Fruit fly (Drosophila melanogaster) whole organism, prepupa: ENCODE results near the gene CG43121.

Source experiments
- Blimp-1 ChIP-seq: fragments of 200-800 bp; sonication (Bioruptor generic); optimal IDR thresholded peaks from 3 replicates; lab custom pipeline; 2017; ENCODE audit warnings: missing biosample characterization, missing genetic modification characterization, mild to moderate bottlenecking, moderate library complexity, missing genetic modification reagents
- CG10631 ChIP-seq: fragments of 200-800 bp; sonication (Bioruptor generic); optimal IDR thresholded peaks from 2 replicates; lab custom pipeline; 2016; ENCODE audit warnings: missing biosample characterization, missing genetic modification characterization
- CG10669 ChIP-seq: fragments of 200-800 bp; sonication (Bioruptor generic); optimal IDR thresholded peaks from 3 replicates; lab custom pipeline; 2018; ENCODE audit warnings: missing biosample characterization, mild to moderate bottlenecking, missing genetic modification characterization, moderate library complexity
- CG11762 ChIP-seq: fragments of 200-800 bp; sonication (Bioruptor generic); optimal IDR thresholded peaks from 3 replicates; lab custom pipeline; 2016; ENCODE audit warnings: missing biosample characterization, missing genetic modification characterization; ENCODE audit not compliant: insufficient read depth
- CG11902 ChIP-seq: fragments of 200-800 bp; sonication (Bioruptor generic); optimal IDR thresholded peaks from 3 replicates; lab custom pipeline; 2016; ENCODE audit warnings: missing biosample characterization, missing genetic modification characterization
- CG15336 ChIP-seq: fragments of 200-800 bp; sonication (Bioruptor generic); IDR thresholded peaks from 2 replicates; pipeline ENCODE4 v1.3.6; 2022; ENCODE audit warnings: missing biosample characterization, missing genetic modification characterization
- CG1621 ChIP-seq: fragments of 200-800 bp; sonication (Bioruptor generic); optimal IDR thresholded peaks from 3 replicates; lab custom pipeline; 2018; ENCODE audit warnings: missing biosample characterization, mild to moderate bottlenecking, missing genetic modification characterization
- CG16779 ChIP-seq: fragments of 200-800 bp; sonication (Bioruptor generic); optimal IDR thresholded peaks from 3 replicates; lab custom pipeline; 2017; ENCODE audit warnings: missing biosample characterization, mild to moderate bottlenecking, missing genetic modification characterization
- CG3032 ChIP-seq: fragments of 200-800 bp; optimal IDR thresholded peaks from 2 replicates; lab custom pipeline; 2019; ENCODE audit warnings: missing biosample characterization, mild to moderate bottlenecking, missing genetic modification characterization, moderate library complexity
- CG31627 ChIP-seq: fragments of 200-800 bp; sonication (Bioruptor generic); optimal IDR thresholded peaks from 3 replicates; lab custom pipeline; 2016; ENCODE audit warnings: missing biosample characterization, missing genetic modification characterization
- CG32006 ChIP-seq: fragments of 200-800 bp; sonication (Bioruptor generic); optimal IDR thresholded peaks from 3 replicates; lab custom pipeline; 2017; ENCODE audit warnings: missing biosample characterization, mild to moderate bottlenecking, missing genetic modification characterization
- CG34406 ChIP-seq: fragments of 200-800 bp; sonication (Bioruptor generic); optimal IDR thresholded peaks from 3 replicates; lab custom pipeline; 2016; ENCODE audit warnings: missing biosample characterization, missing genetic modification characterization
- CG3919 ChIP-seq: fragments of 200-800 bp; sonication (Bioruptor generic); optimal IDR thresholded peaks from 3 replicates; lab custom pipeline; 2016; ENCODE audit warnings: missing biosample characterization, missing genetic modification characterization
- CG6163 ChIP-seq: fragments of 200-800 bp; sonication (Bioruptor generic); IDR thresholded peaks from 3 replicates; pipeline ENCODE4 v1.3.6; 2022; ENCODE audit warnings: missing biosample characterization, missing genetic modification characterization
- CG6808 ChIP-seq: fragments of 200-800 bp; sonication (Bioruptor generic); optimal IDR thresholded peaks from 3 replicates; lab custom pipeline; 2017; ENCODE audit warnings: missing biosample characterization, missing genetic modification characterization, mild to moderate bottlenecking, moderate library complexity, missing genetic modification reagents
- CG7368 ChIP-seq: fragments of 200-800 bp; sonication (Bioruptor generic); optimal IDR thresholded peaks from 3 replicates; lab custom pipeline; 2016; ENCODE audit warnings: missing biosample characterization, missing genetic modification characterization
- CG8632 ChIP-seq: fragments of 200-800 bp; sonication (Bioruptor generic); optimal IDR thresholded peaks from 3 replicates; lab custom pipeline; 2016; ENCODE audit warnings: missing biosample characterization, missing genetic modification characterization
- CG9139 ChIP-seq: fragments of 200-800 bp; sonication (Bioruptor generic); optimal IDR thresholded peaks from 3 replicates; lab custom pipeline; 2017; ENCODE audit warnings: missing biosample characterization, mild to moderate bottlenecking, missing genetic modification characterization
- Eip75B ChIP-seq: fragments of 200-800 bp; sonication (Bioruptor generic); optimal IDR thresholded peaks from 3 replicates; lab custom pipeline; 2016; ENCODE audit warnings: missing biosample characterization, missing genetic modification characterization
- Eip78C ChIP-seq: fragments of 200-800 bp; sonication (Bioruptor generic); peaks from one replicate; lab custom pipeline; 2016; ENCODE audit warnings: missing biosample characterization, missing genetic modification characterization
- Eip93F ChIP-seq: fragments of 200-800 bp; sonication (Bioruptor generic); optimal IDR thresholded peaks from 2 replicates; lab custom pipeline; 2016; ENCODE audit warnings: missing biosample characterization, mild to moderate bottlenecking, missing genetic modification characterization
- Ets21C ChIP-seq: fragments of 200-800 bp; sonication (Bioruptor generic); optimal IDR thresholded peaks from 3 replicates; lab custom pipeline; 2016; ENCODE audit warnings: missing biosample characterization, missing genetic modification characterization
- Ets96B ChIP-seq: fragments of 200-800 bp; optimal IDR thresholded peaks from 2 replicates; lab custom pipeline; 2019; ENCODE audit warnings: missing biosample characterization, mild to moderate bottlenecking, missing genetic modification characterization, moderate library complexity
- Gug ChIP-seq: fragments of 200-800 bp; sonication (Bioruptor generic); IDR thresholded peaks from 2 replicates; pipeline ENCODE4 v1.3.6; 2022; ENCODE audit warnings: missing biosample characterization, missing genetic modification characterization
- Hr38 ChIP-seq: sonication (Bioruptor generic); optimal IDR thresholded peaks from 2 replicates; lab custom pipeline; 2016; ENCODE audit warnings: missing biosample characterization, missing genetic modification characterization
- Hr39 ChIP-seq: fragments of 200-800 bp; sonication (Bioruptor generic); optimal IDR thresholded peaks from 2 replicates; lab custom pipeline; 2016; ENCODE audit warnings: missing biosample characterization, missing genetic modification characterization
- Hr4 ChIP-seq: fragments of 200-800 bp; sonication (Bioruptor generic); optimal IDR thresholded peaks from 3 replicates; lab custom pipeline; 2016; ENCODE audit warnings: missing biosample characterization, missing genetic modification characterization
- Met ChIP-seq: fragments of 200-800 bp; sonication (Bioruptor generic); optimal IDR thresholded peaks from 3 replicates; lab custom pipeline; 2016; ENCODE audit warnings: missing biosample characterization, missing genetic modification characterization
- Smox ChIP-seq: fragments of 200-800 bp; sonication (Bioruptor generic); optimal IDR thresholded peaks from 3 replicates; lab custom pipeline; 2016; ENCODE audit warnings: missing biosample characterization, missing genetic modification characterization
- Sox102F ChIP-seq: fragments of 200-800 bp; sonication (Bioruptor generic); optimal IDR thresholded peaks from 2 replicates; lab custom pipeline; 2016; ENCODE audit warnings: missing biosample characterization, mild to moderate bottlenecking, missing genetic modification characterization
- achi ChIP-seq: fragments of 200-800 bp; sonication (Bioruptor generic); optimal IDR thresholded peaks from 3 replicates; lab custom pipeline; 2016; ENCODE audit warnings: missing biosample characterization, missing genetic modification characterization
- acj6 ChIP-seq: fragments of 200-800 bp; sonication (Bioruptor generic); optimal IDR thresholded peaks from 3 replicates; lab custom pipeline; 2016; ENCODE audit warnings: missing biosample characterization, missing genetic modification characterization
- dac ChIP-seq: fragments of 200-800 bp; sonication (Bioruptor generic); optimal IDR thresholded peaks from 2 replicates; lab custom pipeline; 2017; ENCODE audit warnings: missing biosample characterization, mild to moderate bottlenecking, missing genetic modification characterization
- dsx ChIP-seq: fragments of 200-800 bp; optimal IDR thresholded peaks from 3 replicates; lab custom pipeline; 2019; ENCODE audit warnings: missing biosample characterization, mild to moderate bottlenecking, missing genetic modification characterization, moderate library complexity; ENCODE audit not compliant: poor library complexity, severe bottlenecking
- eg ChIP-seq: fragments of 200-800 bp; sonication (Bioruptor generic); IDR thresholded peaks from 3 replicates; pipeline ENCODE4 v1.3.6; 2022; ENCODE audit warnings: missing biosample characterization, missing genetic modification characterization
- esn ChIP-seq: fragments of 200-800 bp; sonication (Bioruptor generic); optimal IDR thresholded peaks from 2 replicates; lab custom pipeline; 2016; ENCODE audit warnings: missing biosample characterization, mild to moderate bottlenecking, missing genetic modification characterization, moderate library complexity
- fd85E ChIP-seq: fragments of 200-800 bp; sonication (Bioruptor generic); optimal IDR thresholded peaks from 3 replicates; lab custom pipeline; 2016; ENCODE audit warnings: missing biosample characterization, missing genetic modification characterization
- lz ChIP-seq: fragments of 200-800 bp; sonication (Bioruptor generic); optimal IDR thresholded peaks from 3 replicates; lab custom pipeline; 2016; ENCODE audit warnings: missing biosample characterization, missing genetic modification characterization
- net ChIP-seq: fragments of 200-800 bp; sonication (Bioruptor generic); optimal IDR thresholded peaks from 3 replicates; lab custom pipeline; 2016; ENCODE audit warnings: missing biosample characterization, missing genetic modification characterization
- pdm3 ChIP-seq: fragments of 200-800 bp; sonication (Bioruptor generic); optimal IDR thresholded peaks from 3 replicates; lab custom pipeline; 2016; ENCODE audit warnings: missing biosample characterization, missing genetic modification characterization
- salr ChIP-seq, 2 experiments: fragments of 200-800 bp; sonication (Bioruptor generic); optimal IDR thresholded peaks; 3 replicates each; lab custom pipeline; 2016 to 2018; ENCODE audit warnings: missing biosample characterization in 2 of 2, missing genetic modification characterization in 2 of 2, mild to moderate bottlenecking in 1 of 2
- spab ChIP-seq: fragments of 200-800 bp; sonication (Bioruptor generic); optimal IDR thresholded peaks from 2 replicates; lab custom pipeline; 2017; ENCODE audit warnings: missing biosample characterization, mild to moderate bottlenecking, missing genetic modification characterization, missing genetic modification reagents
- svp ChIP-seq: fragments of 200-800 bp; sonication (Bioruptor generic); peaks from one replicate; lab custom pipeline; 2016; ENCODE audit warnings: missing biosample characterization, missing genetic modification characterization
- topi ChIP-seq: fragments of 200-800 bp; sonication (Bioruptor generic); optimal IDR thresholded peaks from 3 replicates; lab custom pipeline; 2016; ENCODE audit warnings: missing biosample characterization, missing genetic modification characterization

CG43121 gene

dm6 chr3L:14634773-14635563, 37.3 kb downstream of the CG43121 start (continued):
- TF ChIP-seq Eip93F (peak; percentile 39), CG15336 (GFP tag; lab: Robert Waterston, UW) (peak; percentile 51), CG10631 (GFP tag; lab: Kevin White, UChicago) (peak; percentile 77), CG7368 (GFP tag; lab: Kevin White, UChicago) (peak; percentile 66), CG9139 (GFP tag; lab: Kevin White, UChicago) (peak; percentile 70), CG3919 (GFP tag; lab: Kevin White, UChicago) (peak; percentile 80), fd85E (GFP tag; lab: Kevin White, UChicago) (no peak), Gug (GFP tag; lab: Robert Waterston, UW) (no peak), Hr38 (no peak), achi (GFP tag; lab: Kevin White, UChicago) (peak; percentile 81), CG34406 (GFP tag; lab: Kevin White, UChicago) (peak; percentile 87), Ets21C (GFP tag; lab: Kevin White, UChicago) (peak; percentile 64), pdm3 (GFP tag; lab: Kevin White, UChicago) (peak; percentile 68), net (peak; percentile 56), dsx (GFP tag; lab: Kevin White, UChicago) (peak; percentile 83), CG10669 (GFP tag; lab: Kevin White, UChicago) (peak; percentile 87), Smox (GFP tag; lab: Kevin White, UChicago) (peak; percentile 82), spab (GFP tag; lab: Kevin White, UChicago) (peak; percentile 84), CG31627 (GFP tag; lab: Kevin White, UChicago) (peak; percentile 69), dac (GFP tag; lab: Kevin White, UChicago) (no peak), CG32006 (GFP tag; lab: Kevin White, UChicago) (peak; percentile 42), Eip75B (peak; percentile 72), Ets96B (peak; percentile 88), topi (GFP tag; lab: Kevin White, UChicago) (peak; percentile 91), CG3032 (tag; lab: Kevin White, UChicago) (peak; percentile 93), Sox102F (GFP tag; lab: Kevin White, UChicago) (peak; percentile 71), CG6808 (GFP tag; lab: Kevin White, UChicago) (peak; percentile 84), eg (GFP tag; lab: Robert Waterston, UW) (0 out of 3 replicates have a peak, but pooled peaks have one; percentile 31), Eip78C (GFP tag; lab: Kevin White, UChicago) (peak; percentile 96)

- TF ChIP-seq Eip78C (GFP tag; lab: Kevin White, UChicago) (peak; percentile 98), CG6163 (GFP tag; lab: Robert Waterston, UW) (peak; percentile 94), CG11762 (GFP tag; lab: Kevin White, UChicago) (peak; percentile 93), Hr4 (GFP tag; lab: Kevin White, UChicago) (peak; percentile 89), Hr39 (GFP tag; lab: Kevin White, UChicago) (peak; percentile 84), CG34406 (GFP tag; lab: Kevin White, UChicago) (peak; percentile 84), eg (GFP tag; lab: Robert Waterston, UW) (peak; percentile 87), Met (GFP tag; lab: Kevin White, UChicago) (peak; percentile 88), acj6 (GFP tag; lab: Kevin White, UChicago) (peak; percentile 90), CG3919 (GFP tag; lab: Kevin White, UChicago) (peak; percentile 95), lz (GFP tag; lab: Kevin White, UChicago) (peak; percentile 90), CG16779 (tag; lab: Kevin White, UChicago) (peak; percentile 78), esn (peak; percentile 90), salr (GFP tag; optimal IDR thresholded peaks at IDR 0.05; lab: Kevin White, UChicago) (peak; percentile 71 to 92), CG7368 (GFP tag; lab: Kevin White, UChicago) (peak; percentile 89), CG1621 (peak; percentile 92), CG9139 (GFP tag; lab: Kevin White, UChicago) (peak; percentile 88), CG8632 (peak; percentile 88), CG11902 (GFP tag; lab: Kevin White, UChicago) (peak; percentile 84), svp (GFP tag; lab: Kevin White, UChicago) (peak; percentile 91), CG3032 (tag; lab: Kevin White, UChicago) (peak; percentile 96), Smox (GFP tag; lab: Kevin White, UChicago) (peak; percentile 81), CG6808 (GFP tag; lab: Kevin White, UChicago) (peak; percentile 94), pdm3 (GFP tag; lab: Kevin White, UChicago) (peak; percentile 93), Gug (GFP tag; lab: Robert Waterston, UW) (peak; percentile 81), dsx (GFP tag; lab: Kevin White, UChicago) (peak; percentile 94), Blimp-1 (peak; percentile 54), CG10669 (GFP tag; lab: Kevin White, UChicago) (peak; percentile 94), Eip75B (peak; percentile 95), CG31627 (GFP tag; lab: Kevin White, UChicago) (peak; percentile 85)
These were observed 38.0 kb downstream of the CG43121 start for dm6 chr3L:14634019-14634772.
